Fruit fly (Drosophila melanogaster) whole organism, embryonic: ENCODE results near the gene Tsp2A.

Experiments used
- Bgb ChIP-seq: fragments of 200-800 bp; sonication (Bioruptor generic); IDR thresholded peaks from 2 replicates; pipeline ENCODE4 v1.3.6; 2022; ENCODE audit warnings: missing biosample characterization, missing genetic modification characterization; ENCODE audit not compliant: partially characterized antibody
- CG11560 ChIP-seq: fragments of 200-800 bp; sonication (Bioruptor generic); IDR thresholded peaks from 3 replicates; pipeline ENCODE4 v1.3.6; 2022; ENCODE audit warnings: missing biosample characterization, missing genetic modification characterization
- CG13296 ChIP-seq: fragments of 200-800 bp; sonication (Bioruptor generic); optimal IDR thresholded peaks from 3 replicates; lab custom pipeline; 2018; ENCODE audit warnings: missing biosample characterization, mild to moderate bottlenecking, missing genetic modification characterization
- CG13424 ChIP-seq: fragments of 200-800 bp; sonication (Bioruptor generic); optimal IDR thresholded peaks from 2 replicates; lab custom pipeline; 2019; ENCODE audit warnings: missing biosample characterization, mild to moderate bottlenecking, missing genetic modification characterization, moderate library complexity
- CG13894 ChIP-seq: fragments of 200-800 bp; sonication (Bioruptor generic); optimal IDR thresholded peaks from 3 replicates; lab custom pipeline; 2018; ENCODE audit warnings: missing biosample characterization, mild to moderate bottlenecking, missing genetic modification characterization, moderate library complexity
- CG14014 ChIP-seq: fragments of 200-800 bp; sonication (Bioruptor generic); IDR thresholded peaks from 2 replicates; pipeline ENCODE4 v1.3.6; 2022; ENCODE audit warnings: missing biosample characterization, missing genetic modification characterization
- CG1647 ChIP-seq: fragments of 200-800 bp; sonication (Bioruptor generic); optimal IDR thresholded peaks from 3 replicates; lab custom pipeline; 2016; ENCODE audit warnings: missing biosample characterization, missing genetic modification characterization
- CG18011 ChIP-seq: fragments of 200-800 bp; sonication (Bioruptor generic); optimal IDR thresholded peaks from 2 replicates; lab custom pipeline; 2017; ENCODE audit warnings: missing biosample characterization, missing genetic modification characterization, mild to moderate bottlenecking, moderate library complexity, missing genotype
- CG18599 ChIP-seq: fragments of 200-800 bp; sonication (Bioruptor generic); optimal IDR thresholded peaks from 3 replicates; lab custom pipeline; 2017; ENCODE audit warnings: missing biosample characterization, missing genetic modification characterization, mild to moderate bottlenecking, moderate library complexity, missing genetic modification reagents
- CG2116 ChIP-seq: fragments of 200-800 bp; sonication (Bioruptor generic); optimal IDR thresholded peaks from 3 replicates; lab custom pipeline; 2018; ENCODE audit warnings: missing biosample characterization, mild to moderate bottlenecking, missing genetic modification characterization
- CG2712 ChIP-seq: fragments of 200-800 bp; optimal IDR thresholded peaks from 3 replicates; lab custom pipeline; 2019; ENCODE audit warnings: missing biosample characterization, mild to moderate bottlenecking, missing genetic modification characterization, moderate library complexity
- CG30020 ChIP-seq: fragments of 200-800 bp; optimal IDR thresholded peaks from 2 replicates; lab custom pipeline; 2019; ENCODE audit warnings: missing biosample characterization, mild to moderate bottlenecking, missing genetic modification characterization, moderate library complexity
- CG31441 ChIP-seq: fragments of 200-800 bp; sonication (Bioruptor generic); IDR thresholded peaks from 2 replicates; pipeline ENCODE4 v1.3.6; 2022; ENCODE audit warnings: missing biosample characterization, missing genetic modification characterization
- CG3281 ChIP-seq: fragments of 200-800 bp; sonication (Bioruptor generic); optimal IDR thresholded peaks from 3 replicates; lab custom pipeline; 2017; ENCODE audit warnings: missing biosample characterization, mild to moderate bottlenecking, missing genetic modification characterization
- CG5953 ChIP-seq: fragments of 200-800 bp; sonication (Bioruptor generic); IDR thresholded peaks from 2 replicates; pipeline ENCODE4 v1.3.6; 2022; ENCODE audit warnings: missing biosample characterization, missing genetic modification characterization
- CG7963 ChIP-seq: fragments of 200-800 bp; sonication (Bioruptor generic); IDR thresholded peaks from 3 replicates; pipeline ENCODE4 v1.3.6; 2022; ENCODE audit warnings: missing biosample characterization, missing genetic modification characterization; ENCODE audit not compliant: partially characterized antibody
- CG9437 ChIP-seq: fragments of 200-800 bp; sonication (Bioruptor generic); optimal IDR thresholded peaks from 2 replicates; lab custom pipeline; 2018; ENCODE audit warnings: missing biosample characterization, mild to moderate bottlenecking, missing genetic modification characterization
- CG9797 ChIP-seq: fragments of 200-800 bp; sonication (Bioruptor generic); optimal IDR thresholded peaks from 3 replicates; lab custom pipeline; 2018; ENCODE audit warnings: missing biosample characterization, mild to moderate bottlenecking, missing genetic modification characterization
- CoRest ChIP-seq: fragments of 200-800 bp; sonication (Bioruptor generic); optimal IDR thresholded peaks from 3 replicates; lab custom pipeline; 2018; ENCODE audit warnings: missing biosample characterization, mild to moderate bottlenecking, missing genetic modification characterization, moderate library complexity
- Dfd ChIP-seq, 2 experiments: fragments of >200 bp; optimal IDR thresholded peaks; 2 replicates each; lab custom pipeline; 2017; ENCODE audit warnings: missing biosample characterization in 2 of 2, missing genetic modification characterization in 2 of 2
- Dref ChIP-seq: fragments of 200-800 bp; sonication (Bioruptor generic); IDR thresholded peaks from 2 replicates; pipeline ENCODE4 v1.3.6; 2022; ENCODE audit warnings: missing biosample characterization, missing genetic modification characterization
- E2f2 ChIP-seq: fragments of 200-800 bp; sonication (Bioruptor generic); IDR thresholded peaks from 2 replicates; pipeline ENCODE4 v1.3.6; 2022; ENCODE audit warnings: missing biosample characterization, missing genetic modification characterization
- H2.0 ChIP-seq: fragments of 200-800 bp; sonication (Bioruptor generic); IDR thresholded peaks from 2 replicates; pipeline ENCODE4 v1.3.6; 2022; ENCODE audit warnings: missing biosample characterization, missing genetic modification characterization
- HmgZ ChIP-seq: fragments of 200-800 bp; sonication (Bioruptor generic); optimal IDR thresholded peaks from 2 replicates; lab custom pipeline; 2018; ENCODE audit warnings: missing biosample characterization, mild to moderate bottlenecking, missing genetic modification characterization
- MESR4 ChIP-seq: fragments of 200-800 bp; sonication (Bioruptor generic); optimal IDR thresholded peaks from 2 replicates; lab custom pipeline; 2018; ENCODE audit warnings: missing biosample characterization, mild to moderate bottlenecking, missing genetic modification characterization, moderate library complexity
- Meics ChIP-seq: fragments of 200-800 bp; sonication (Bioruptor generic); optimal IDR thresholded peaks from 2 replicates; lab custom pipeline; 2017; ENCODE audit warnings: missing biosample characterization, mild to moderate bottlenecking, missing genetic modification characterization
- Nf-YC ChIP-seq: fragments of 200-800 bp; optimal IDR thresholded peaks from 3 replicates; lab custom pipeline; 2019; ENCODE audit warnings: missing biosample characterization, mild to moderate bottlenecking, missing genetic modification characterization, moderate library complexity
- Opbp ChIP-seq: fragments of 200-800 bp; sonication (Bioruptor generic); IDR thresholded peaks from 3 replicates; pipeline ENCODE4 v1.3.6; 2022; ENCODE audit warnings: missing biosample characterization, missing genetic modification characterization; ENCODE audit not compliant: partially characterized antibody
- bigmax ChIP-seq: fragments of 200-800 bp; sonication (Bioruptor generic); optimal IDR thresholded peaks from 2 replicates; lab custom pipeline; 2018; ENCODE audit warnings: missing biosample characterization, mild to moderate bottlenecking, missing genetic modification characterization
- dmrt11E ChIP-seq: fragments of 200-800 bp; sonication (Bioruptor generic); optimal IDR thresholded peaks from 3 replicates; lab custom pipeline; 2018; ENCODE audit warnings: missing biosample characterization, mild to moderate bottlenecking, missing genetic modification characterization, moderate library complexity
- ewg ChIP-seq: fragments of 200-800 bp; sonication (Bioruptor generic); optimal IDR thresholded peaks from 3 replicates; lab custom pipeline; 2017; ENCODE audit warnings: mild to moderate bottlenecking, missing biosample characterization, missing genetic modification reagents, missing genetic modification characterization
- gfzf ChIP-seq: fragments of 200-800 bp; sonication (Bioruptor generic); optimal IDR thresholded peaks from 2 replicates; lab custom pipeline; 2016; ENCODE audit warnings: missing biosample characterization, mild to moderate bottlenecking, missing genetic modification characterization, moderate library complexity
- grn ChIP-seq: fragments of 200-800 bp; sonication (Bioruptor generic); optimal IDR thresholded peaks from 3 replicates; lab custom pipeline; 2017; ENCODE audit warnings: missing biosample characterization, missing genetic modification characterization
- gt ChIP-seq: fragments of 200-800 bp; sonication (Bioruptor generic); IDR thresholded peaks from 2 replicates; pipeline ENCODE4 v1.3.6; 2022; ENCODE audit warnings: missing biosample characterization, missing genetic modification characterization
- ham ChIP-seq: fragments of 200-800 bp; sonication (Bioruptor generic); IDR thresholded peaks from 2 replicates; pipeline ENCODE4 v1.3.6; 2022; ENCODE audit warnings: missing biosample characterization, missing genetic modification characterization
- knrl ChIP-seq: fragments of 200-800 bp; sonication (Bioruptor generic); IDR thresholded peaks from 3 replicates; pipeline ENCODE4 v1.3.6; 2022; ENCODE audit warnings: missing biosample characterization, missing genetic modification characterization; ENCODE audit not compliant: partially characterized antibody
- nau ChIP-seq: fragments of 200-800 bp; sonication (Bioruptor generic); optimal IDR thresholded peaks from 3 replicates; lab custom pipeline; 2017; ENCODE audit warnings: missing biosample characterization, mild to moderate bottlenecking, missing genetic modification characterization, missing genetic modification reagents
- onecut ChIP-seq: fragments of 200-800 bp; sonication (Bioruptor generic); IDR thresholded peaks from 2 replicates; pipeline ENCODE4 v1.3.6; 2022; ENCODE audit warnings: missing biosample characterization, missing genetic modification characterization
- row ChIP-seq: fragments of 200-800 bp; sonication (Bioruptor generic); IDR thresholded peaks from 3 replicates; pipeline ENCODE4 v1.3.6; 2022; ENCODE audit warnings: missing biosample characterization, missing genetic modification characterization
- seq ChIP-seq: fragments of 200-800 bp; sonication (Bioruptor generic); IDR thresholded peaks from 2 replicates; pipeline ENCODE4 v1.3.6; 2022; ENCODE audit warnings: missing biosample characterization, missing genetic modification characterization
- slou ChIP-seq: fragments of 200-800 bp; sonication (Bioruptor generic); optimal IDR thresholded peaks from 3 replicates; lab custom pipeline; 2016; ENCODE audit warnings: missing biosample characterization, missing genetic modification characterization
- slp2 ChIP-seq: fragments of 200-800 bp; sonication (Bioruptor generic); optimal IDR thresholded peaks from 2 replicates; lab custom pipeline; 2016; ENCODE audit warnings: missing biosample characterization, missing genetic modification characterization
- ssp ChIP-seq: fragments of 200-800 bp; sonication (Bioruptor generic); IDR thresholded peaks from 2 replicates; pipeline ENCODE4 v1.3.6; 2022; ENCODE audit warnings: missing biosample characterization, missing genetic modification characterization
- stwl ChIP-seq: fragments of 200-800 bp; sonication (Bioruptor generic); optimal IDR thresholded peaks from 3 replicates; lab custom pipeline; 2018; ENCODE audit warnings: missing biosample characterization, mild to moderate bottlenecking, missing genetic modification characterization, moderate library complexity
- tin ChIP-seq: fragments of 200-800 bp; sonication (Bioruptor generic); optimal IDR thresholded peaks from 3 replicates; lab custom pipeline; 2016; ENCODE audit warnings: missing biosample characterization, missing genetic modification characterization
- tna ChIP-seq: fragments of 200-800 bp; sonication (Bioruptor generic); IDR thresholded peaks from 2 replicates; pipeline ENCODE4 v1.3.6; 2022; ENCODE audit warnings: missing biosample characterization, missing genetic modification characterization; ENCODE audit not compliant: partially characterized antibody
- trem ChIP-seq: fragments of 200-800 bp; optimal IDR thresholded peaks from 3 replicates; lab custom pipeline; 2019; ENCODE audit warnings: missing biosample characterization, mild to moderate bottlenecking, missing genetic modification characterization, moderate library complexity
- unc-4 ChIP-seq: fragments of 200-800 bp; sonication (Bioruptor generic); IDR thresholded peaks from 2 replicates; pipeline ENCODE4 v1.3.6; 2022; ENCODE audit warnings: missing biosample characterization, missing genetic modification characterization; ENCODE audit not compliant: partially characterized antibody
- vnd ChIP-seq: fragments of 200-800 bp; sonication (Bioruptor generic); IDR thresholded peaks from 3 replicates; pipeline ENCODE4 v1.3.6; 2022; ENCODE audit warnings: missing biosample characterization, missing genetic modification characterization; ENCODE audit not compliant: partially characterized antibody
- zf30C ChIP-seq: fragments of 200-800 bp; sonication (Bioruptor generic); optimal IDR thresholded peaks from 3 replicates; lab custom pipeline; 2018; ENCODE audit warnings: missing biosample characterization, mild to moderate bottlenecking, missing genetic modification characterization

The Tsp2A gene

DNA sequence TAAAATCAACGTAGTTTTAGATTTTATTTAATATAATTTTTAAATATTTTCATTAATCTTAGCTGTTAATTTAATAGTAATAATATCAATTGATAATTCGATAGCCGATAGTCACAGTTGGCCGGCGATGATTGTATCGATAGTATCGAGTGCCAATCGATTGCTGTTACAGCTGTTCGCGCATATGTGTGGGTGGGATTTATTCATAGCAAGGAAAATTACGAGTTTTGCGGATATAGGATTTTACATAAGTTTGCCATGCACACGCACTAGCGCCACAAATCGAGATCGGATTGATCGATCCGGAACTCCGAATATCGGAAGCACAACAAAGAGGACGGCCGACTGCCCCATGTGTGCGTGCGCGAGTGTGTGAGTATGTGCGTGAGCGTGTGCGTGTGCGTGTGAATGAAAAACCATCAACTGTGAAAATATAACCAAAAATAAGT, 4.4 kb upstream of the Tsp2A start, which contains the start of gene Naa30A (continued):
- TF ChIP-seq MESR4 (GFP tag; lab: Kevin White, UChicago), result peak; percentile 96
- peak; percentile 21 for TF ChIP-seq CG30020 (tag; lab: Kevin White, UChicago)
- TF ChIP-seq CG2116 (GFP tag; lab: Kevin White, UChicago), result peak; percentile 66
- TF ChIP-seq bigmax, result peak; percentile 67
- no peak for TF ChIP-seq CG5953 (GFP tag; lab: Robert Waterston, UW)
- TF ChIP-seq CG7963, result peak; percentile 96
- TF ChIP-seq Meics (GFP tag; lab: Kevin White, UChicago), result no peak
- TF ChIP-seq HmgZ, result peak; percentile 42
- TF ChIP-seq row (GFP tag; lab: Robert Waterston, UW), result peak; percentile 52; the same call in 2 of the 3 replicates
- TF ChIP-seq CG14014 (GFP tag; lab: Robert Waterston, UW), result no peak
- TF ChIP-seq gfzf, result peak; percentile 2
- TF ChIP-seq Dfd (GFP tag; optimal IDR thresholded peaks at IDR 0.05; lab: Kevin White, UChicago), result no peak
- TF ChIP-seq stwl, result peak; percentile 67
- peak; percentile 11 for TF ChIP-seq CoRest (tag; lab: Kevin White, UChicago)
- TF ChIP-seq CG18011 (GFP tag; lab: Kevin White, UChicago), result no peak
- peak; percentile 51 for TF ChIP-seq trem (tag; lab: Kevin White, UChicago)
- peak; percentile 96 for TF ChIP-seq Bgb (GFP tag; lab: Robert Waterston, UW)
- TF ChIP-seq CG11560 (tag; lab: Robert Waterston, UW), result peak; percentile 26; the same call in 1 of the 3 replicates
- TF ChIP-seq CG13894 (tag; lab: Kevin White, UChicago), result no peak
- no peak for TF ChIP-seq tin (GFP tag; lab: Kevin White, UChicago)
- no peak for TF ChIP-seq zf30C (GFP tag; lab: Kevin White, UChicago)
- TF ChIP-seq CG13424 (tag; lab: Kevin White, UChicago), result peak; percentile 12
- TF ChIP-seq gt, result no peak
- TF ChIP-seq ssp, result no peak
- peak; percentile 44 for TF ChIP-seq CG2712 (tag; lab: Kevin White, UChicago)
- peak; percentile 96 for TF ChIP-seq vnd (GFP tag; lab: Robert Waterston, UW)
- TF ChIP-seq CG31441 (GFP tag; lab: Robert Waterston, UW), result 0 out of 2 replicates have a peak, but pooled peaks have one; percentile 34
- TF ChIP-seq CG1647 (GFP tag; lab: Kevin White, UChicago), result no peak
- no peak for TF ChIP-seq dmrt11E (tag; lab: Kevin White, UChicago)
- no peak for TF ChIP-seq nau (GFP tag; lab: Kevin White, UChicago)
- no peak for TF ChIP-seq slou (GFP tag; lab: Kevin White, UChicago)
- TF ChIP-seq slp2 (GFP tag; lab: Kevin White, UChicago), result no peak
- TF ChIP-seq grn, result no peak
- peak; percentile 96 for TF ChIP-seq Opbp (GFP tag; lab: Robert Waterston, UW)
- TF ChIP-seq CG18599 (GFP tag; lab: Kevin White, UChicago), result no peak
- TF ChIP-seq CG3281 (GFP tag; lab: Kevin White, UChicago), result peak; percentile 7
- TF ChIP-seq CG9797, result peak; percentile 8
- no peak for TF ChIP-seq H2.0
- peak; percentile 17 for TF ChIP-seq CG9437 (GFP tag; lab: Kevin White, UChicago)
- peak; percentile 93 for TF ChIP-seq Dref (GFP tag; lab: Robert Waterston, UW)
- TF ChIP-seq Nf-YC (tag; lab: Kevin White, UChicago), result peak; percentile 44
- peak; percentile 51 for TF ChIP-seq ewg
- peak; percentile 94 for TF ChIP-seq knrl (GFP tag; lab: Robert Waterston, UW)
- peak; percentile 49 for TF ChIP-seq E2f2 (GFP tag; lab: Robert Waterston, UW)
- peak; percentile 96 for TF ChIP-seq unc-4 (GFP tag; lab: Robert Waterston, UW)
- TF ChIP-seq ham (GFP tag; lab: Robert Waterston, UW), result no peak
- TF ChIP-seq seq, result no peak
- TF ChIP-seq CG13296 (GFP tag; lab: Kevin White, UChicago), result peak; percentile 27
- TF ChIP-seq tna, result peak; percentile 94
- TF ChIP-seq onecut (GFP tag; lab: Robert Waterston, UW), result no peak
